Worm (Caenorhabditis elegans) whole organism, young adult: ENCODE data around the gene kin-18.

ENCODE experiments used
- C17E4.6 ChIP-seq: fragments of 200-800 bp; sonication (Bioruptor generic); IDR thresholded peaks from 2 replicates; pipeline ENCODE4 v1.3.6; 2022; ENCODE audit warnings: missing genetic modification reagents, missing genetic modification characterization, missing compliant biosample characterization
- F49E8.2 ChIP-seq: sonication (generic microtip); optimal IDR thresholded peaks from 3 replicates; lab custom pipeline; 2017; ENCODE audit warnings: missing genetic modification characterization, mild to moderate bottlenecking, missing compliant biosample characterization, antibody characterized with exemption, moderate library complexity; ENCODE audit not compliant: insufficient read depth
- T26A5.8 ChIP-seq: sonication (generic microtip); optimal IDR thresholded peaks from 2 replicates; lab custom pipeline; 2016; ENCODE audit warnings: missing genetic modification characterization, missing compliant biosample characterization
- Y79H2A.3 ChIP-seq: fragments of 200-800 bp; sonication (Bioruptor generic); conservative IDR thresholded peaks from 2 replicates; pipeline ENCODE4 v1.3.6; 2022; ENCODE audit warnings: missing genetic modification reagents, missing genetic modification characterization, missing compliant biosample characterization
- ZK185.1 ChIP-seq: sonication (generic microtip); optimal IDR thresholded peaks from 2 replicates; lab custom pipeline; 2016; ENCODE audit warnings: mild to moderate bottlenecking, missing genetic modification characterization, missing compliant biosample characterization; ENCODE audit not compliant: poor library complexity, severe bottlenecking
- athp-1 ChIP-seq: sonication (generic microtip); optimal IDR thresholded peaks from 2 replicates; lab custom pipeline; 2017; ENCODE audit warnings: mild to moderate bottlenecking, missing genetic modification characterization, missing compliant biosample characterization
- attf-5 ChIP-seq: fragments of 200-800 bp; sonication (Bioruptor generic); optimal IDR thresholded peaks from 2 replicates; lab custom pipeline; 2018; ENCODE audit warnings: mild to moderate bottlenecking, missing genetic modification characterization, missing compliant biosample characterization
- attf-6 ChIP-seq: fragments of 200-800 bp; sonication (Bioruptor generic); IDR thresholded peaks from 2 replicates; pipeline ENCODE4 v1.3.6; 2022; ENCODE audit warnings: missing genetic modification reagents, missing genetic modification characterization, missing compliant biosample characterization
- bed-2 ChIP-seq: fragments of 200-800 bp; sonication (Bioruptor generic); IDR thresholded peaks from 2 replicates; pipeline ENCODE4 v1.3.6; 2022; ENCODE audit warnings: missing genetic modification reagents, missing genetic modification characterization, missing compliant biosample characterization
- cebp-1 ChIP-seq, 2 experiments: fragments of 200-800 bp in 1 of 2; sonication (Bioruptor generic) in 1 of 2; sonication (generic microtip) in 1 of 2; IDR thresholded peaks in 1 of 2; optimal IDR thresholded peaks in 1 of 2; 2 replicates each; pipeline versions ENCODE4 v1.3.6 to Lab custom; 2017 to 2022; ENCODE audit warnings: missing compliant biosample characterization in 2 of 2, missing genetic modification characterization in 2 of 2, mild to moderate bottlenecking in 1 of 2, missing genetic modification reagents in 1 of 2, moderate library complexity in 1 of 2
- ceh-27 ChIP-seq: fragments of 200-800 bp; sonication (Bioruptor generic); optimal IDR thresholded peaks from 2 replicates; lab custom pipeline; 2018; ENCODE audit warnings: mild to moderate bottlenecking, missing genetic modification characterization, moderate library complexity, missing compliant biosample characterization
- dpl-1 ChIP-seq: fragments of 150-350 bp; optimal IDR thresholded peaks from 2 replicates; lab custom pipeline; 2014; ENCODE audit warnings: missing biosample characterization, missing genetic modification reagents, missing genetic modification characterization
- egl-44 ChIP-seq: fragments of 200-800 bp; sonication (Bioruptor generic); IDR thresholded peaks from 2 replicates; pipeline ENCODE4 v1.3.6; 2022; ENCODE audit warnings: missing genetic modification reagents, missing genetic modification characterization, missing compliant biosample characterization
- gei-17 ChIP-seq: fragments of 200-800 bp; sonication (Bioruptor generic); optimal IDR thresholded peaks from 2 replicates; lab custom pipeline; 2018; ENCODE audit warnings: mild to moderate bottlenecking, missing genetic modification characterization, missing compliant biosample characterization
- hlh-26 ChIP-seq: fragments of 200-800 bp; sonication (Bioruptor generic); conservative IDR thresholded peaks from 2 replicates; pipeline ENCODE4 v1.3.6; 2022; ENCODE audit warnings: missing genetic modification reagents, missing genetic modification characterization, missing compliant biosample characterization
- hmg-1.2 ChIP-seq: fragments of 200-800 bp; sonication (Bioruptor generic); IDR thresholded peaks from 2 replicates; pipeline ENCODE4 v1.3.6; 2022; ENCODE audit warnings: missing genetic modification reagents, missing genetic modification characterization, missing compliant biosample characterization
- hmg-20 ChIP-seq: fragments of 200-800 bp; sonication (Bioruptor generic); IDR thresholded peaks from 2 replicates; pipeline ENCODE4 v1.3.6; 2022; ENCODE audit warnings: missing genetic modification reagents, missing genetic modification characterization, missing compliant biosample characterization
- hsf-1 ChIP-seq: fragments of 200-800 bp; sonication (Bioruptor generic); IDR thresholded peaks from 2 replicates; pipeline ENCODE4 v1.3.6; 2022; ENCODE audit warnings: missing genetic modification reagents, missing genetic modification characterization, missing compliant biosample characterization
- lir-1 ChIP-seq: fragments of 200-800 bp; sonication (Bioruptor generic); conservative IDR thresholded peaks from 2 replicates; pipeline ENCODE4 v1.3.6; 2022; ENCODE audit warnings: missing genetic modification reagents, missing genetic modification characterization, missing compliant biosample characterization
- lsl-1 ChIP-seq: fragments of 200-800 bp; sonication (Bioruptor generic); optimal IDR thresholded peaks from 2 replicates; lab custom pipeline; 2018; ENCODE audit warnings: mild to moderate bottlenecking, missing genetic modification characterization, moderate library complexity, missing compliant biosample characterization
- madf-10 ChIP-seq: sonication (generic microtip); optimal IDR thresholded peaks from 2 replicates; lab custom pipeline; 2016; ENCODE audit warnings: mild to moderate bottlenecking, missing genetic modification characterization, missing compliant biosample characterization
- madf-6 ChIP-seq: fragments of 200-800 bp; sonication (Bioruptor generic); IDR thresholded peaks from 2 replicates; pipeline ENCODE4 v1.3.6; 2022; ENCODE audit warnings: missing genetic modification reagents, missing genetic modification characterization, missing compliant biosample characterization
- madf-8 ChIP-seq: fragments of 200-800 bp; sonication (Bioruptor generic); conservative IDR thresholded peaks from 2 replicates; pipeline ENCODE4 v1.3.6; 2022; ENCODE audit warnings: missing genetic modification reagents, missing genetic modification characterization, missing compliant biosample characterization
- mcd-1 ChIP-seq: fragments of 200-800 bp; sonication (Bioruptor generic); IDR thresholded peaks from 2 replicates; pipeline ENCODE4 v1.3.6; 2022; ENCODE audit warnings: missing genetic modification reagents, missing genetic modification characterization, missing compliant biosample characterization
- mel-28 ChIP-seq: sonication (generic microtip); optimal IDR thresholded peaks from 2 replicates; lab custom pipeline; 2016; ENCODE audit warnings: borderline replicate concordance, mild to moderate bottlenecking, missing genetic modification characterization, missing compliant biosample characterization
- nfya-2 ChIP-seq: fragments of 200-800 bp; sonication (Bioruptor generic); IDR thresholded peaks from 2 replicates; pipeline ENCODE4 v1.3.6; 2022; ENCODE audit warnings: missing genetic modification reagents, missing genetic modification characterization, missing compliant biosample characterization
- nfyb-1 ChIP-seq: fragments of 200-800 bp; sonication (Bioruptor generic); IDR thresholded peaks from 2 replicates; pipeline ENCODE4 v1.3.6; 2022; ENCODE audit warnings: missing genetic modification reagents, missing genetic modification characterization, missing compliant biosample characterization
- pbrm-1 ChIP-seq: fragments of 200-800 bp; sonication (Bioruptor generic); IDR thresholded peaks from 2 replicates; pipeline ENCODE4 v1.3.6; 2022; ENCODE audit warnings: missing genetic modification reagents, missing genetic modification characterization, missing compliant biosample characterization
- pha-4 ChIP-seq: fragments of 150-350 bp; sonication (generic microtip); optimal IDR thresholded peaks from 2 replicates; lab custom pipeline; 2014; ENCODE audit warnings: missing biosample characterization, missing genetic modification reagents, missing genetic modification characterization
- rcor-1 ChIP-seq: fragments of 200-800 bp; sonication (Bioruptor generic); IDR thresholded peaks from 2 replicates; pipeline ENCODE4 v1.3.6; 2022; ENCODE audit warnings: missing genetic modification reagents, missing genetic modification characterization, missing compliant biosample characterization
- repo-1 ChIP-seq: sonication (generic microtip); optimal IDR thresholded peaks from 2 replicates; lab custom pipeline; 2017; ENCODE audit warnings: mild to moderate bottlenecking, missing genetic modification characterization, missing compliant biosample characterization
- rpc-1 ChIP-seq, 2 experiments: fragments of 150-350 bp in 1 of 2; sonication (generic microtip) in 1 of 2; optimal IDR thresholded peaks; 2 replicates each; lab custom pipeline; 2014 to 2018; ENCODE audit warnings: missing biosample characterization in 1 of 2, missing genetic modification characterization in 1 of 2, missing genetic modification reagents in 1 of 2, missing genotype in 1 of 2
- sdz-38 ChIP-seq: sonication (generic microtip); optimal IDR thresholded peaks from 2 replicates; lab custom pipeline; 2016; ENCODE audit warnings: missing genotype, missing genetic modification characterization, missing compliant biosample characterization
- snpc-1.1 ChIP-seq: sonication (generic microtip); optimal IDR thresholded peaks from 2 replicates; lab custom pipeline; 2017; ENCODE audit warnings: missing genetic modification characterization, mild to moderate bottlenecking, missing compliant biosample characterization, antibody characterized with exemption, moderate library complexity, missing genotype, missing genetic modification reagents; ENCODE audit not compliant: insufficient read depth
- snpc-1.3 ChIP-seq: sonication (generic microtip); optimal IDR thresholded peaks from 2 replicates; lab custom pipeline; 2017; ENCODE audit warnings: missing genetic modification characterization, mild to moderate bottlenecking, missing compliant biosample characterization, antibody characterized with exemption, moderate library complexity, missing genotype, missing genetic modification reagents; ENCODE audit not compliant: insufficient read depth
- snpc-4 ChIP-seq, 5 experiments: fragments of 150-350 bp in 1 of 5; sonication (generic microtip) in 4 of 5; optimal IDR thresholded peaks; 2 replicates each; lab custom pipeline; 2014 to 2018; ENCODE audit warnings: missing genetic modification characterization in 5 of 5, missing biosample characterization in 3 of 5, antibody characterized with exemption in 2 of 5, mild to moderate bottlenecking in 2 of 5, missing compliant biosample characterization in 2 of 5, missing genotype in 2 of 5, moderate library complexity in 2 of 5, missing genetic modification reagents in 1 of 5
- somi-1 ChIP-seq: fragments of 200-800 bp; sonication (Bioruptor generic); optimal IDR thresholded peaks from 2 replicates; lab custom pipeline; 2018; ENCODE audit warnings: mild to moderate bottlenecking, missing genetic modification characterization, missing compliant biosample characterization
- tbx-9 ChIP-seq: sonication (generic microtip); optimal IDR thresholded peaks from 2 replicates; lab custom pipeline; 2016; ENCODE audit warnings: borderline replicate concordance, missing genetic modification characterization, inconsistent platforms, missing compliant biosample characterization
- tlf-1 ChIP-seq: fragments of 200-800 bp; sonication (Bioruptor generic); optimal IDR thresholded peaks from 2 replicates; lab custom pipeline; 2018; ENCODE audit warnings: mild to moderate bottlenecking, missing genetic modification characterization, missing compliant biosample characterization
- ztf-25 ChIP-seq: fragments of 200-800 bp; sonication (Bioruptor generic); IDR thresholded peaks from 2 replicates; pipeline ENCODE4 v1.3.6; 2022; ENCODE audit warnings: missing genetic modification reagents, missing genetic modification characterization, missing compliant biosample characterization
- ztf-28 ChIP-seq: fragments of 200-800 bp; sonication (Bioruptor generic); IDR thresholded peaks from 2 replicates; pipeline ENCODE4 v1.3.6; 2022; ENCODE audit warnings: missing genetic modification reagents, missing genetic modification characterization, missing compliant biosample characterization

kin-18 gene

ce11 chrIII:6102762-6103161, 15.7 kb upstream of the kin-18 start, which contains the start of gene C05D10.4:
Gene C05D10.4 (minus strand): TSS chrIII:6102862.
- TF ChIP-seq snpc-4 (GFP tag; optimal IDR thresholded peaks at IDR 0.05; lab: Kevin White, UChicago): no peak
- no peak for TF ChIP-seq snpc-4 (tag; optimal IDR thresholded peaks at IDR 0.05; lab: Kevin White, UChicago)

ce11 chrIII:6105897-6106296, 12.5 kb upstream of the kin-18 start:
- TF ChIP-seq athp-1 (tag; lab: Kevin White, UChicago) (no peak), ztf-25 (GFP tag; lab: Robert Waterston, UW) (no peak), ZK185.1 (tag; lab: Kevin White, UChicago) (no peak), attf-5 (GFP tag; lab: Kevin White, UChicago) (no peak), tlf-1 (GFP tag; lab: Kevin White, UChicago) (no peak), nfya-2 (no peak)

- TF ChIP-seq mel-28 (tag; lab: Kevin White, UChicago) (no peak), sdz-38 (tag; lab: Kevin White, UChicago) (no peak), tbx-9 (tag; lab: Kevin White, UChicago) (no peak), pha-4 (tag; lab: Kevin White, UChicago) (no peak), ztf-28 (no peak), rcor-1 (GFP tag; lab: Robert Waterston, UW) (no peak), somi-1 (GFP tag; lab: Kevin White, UChicago) (no peak), snpc-1.3 (no peak)
Measured at ce11 chrIII:6110187-6110586, 8.2 kb upstream of the kin-18 start.

- TF ChIP-seq hmg-20 (GFP tag; lab: Robert Waterston, UW): no peak
- no peak for TF ChIP-seq lir-1 (GFP tag; lab: Robert Waterston, UW)
- TF ChIP-seq dpl-1 (GFP tag; lab: Kevin White, UChicago): no peak
- no peak for TF ChIP-seq rpc-1 (optimal IDR thresholded peaks at IDR 0.05; lab: Kevin White, UChicago)
- no peak for TF ChIP-seq rpc-1 (tag; optimal IDR thresholded peaks at IDR 0.05; lab: Kevin White, UChicago)
- TF ChIP-seq bed-2 (GFP tag; lab: Robert Waterston, UW): no peak
- no peak for TF ChIP-seq snpc-4 (GFP tag; optimal IDR thresholded peaks at IDR 0.05; lab: Kevin White, UChicago)
- no peak for TF ChIP-seq snpc-4 (tag; optimal IDR thresholded peaks at IDR 0.05; lab: Kevin White, UChicago)
- no peak for TF ChIP-seq repo-1 (tag; lab: Kevin White, UChicago)
- TF ChIP-seq madf-6 (GFP tag; lab: Robert Waterston, UW): peak; percentile 54; the same call in 1 of the 2 replicates
- no peak for TF ChIP-seq madf-8 (GFP tag; lab: Robert Waterston, UW)
- TF ChIP-seq attf-6 (GFP tag; lab: Robert Waterston, UW): no peak
- no peak for TF ChIP-seq mcd-1 (GFP tag; lab: Robert Waterston, UW)
- TF ChIP-seq hlh-26 (GFP tag; lab: Robert Waterston, UW): no peak
- TF ChIP-seq gei-17 (GFP tag; lab: Kevin White, UChicago): no peak
- no peak for TF ChIP-seq hsf-1
- TF ChIP-seq F49E8.2: no peak
- TF ChIP-seq nfyb-1 (GFP tag; lab: Robert Waterston, UW): no peak
- no peak for TF ChIP-seq C17E4.6 (GFP tag; lab: Robert Waterston, UW)
- no peak for TF ChIP-seq T26A5.8 (tag; lab: Kevin White, UChicago)
- peak; percentile 25 for TF ChIP-seq snpc-1.1 (tag; lab: Kevin White, UChicago)
- no peak for TF ChIP-seq pbrm-1
- TF ChIP-seq lsl-1: peak; percentile 30
- no peak for TF ChIP-seq egl-44
- TF ChIP-seq Y79H2A.3: no peak
- no peak for TF ChIP-seq cebp-1 (GFP tag; IDR thresholded peaks at IDR 0.05; lab: Robert Waterston, UW)
- TF ChIP-seq cebp-1 (tag; optimal IDR thresholded peaks at IDR 0.05; lab: Kevin White, UChicago): no peak
- peak; percentile 16 for TF ChIP-seq ceh-27
- peak; percentile 90 for TF ChIP-seq hmg-1.2 (GFP tag; lab: Robert Waterston, UW)
- no peak for TF ChIP-seq madf-10
Measured at ce11 chrIII:6116281-6116886, 2.0 kb upstream of the kin-18 start, which contains the start of gene nmt-1. Gene nmt-1 (minus strand): TSS chrIII:6116331.
